Worm (Caenorhabditis elegans) whole organism, mixed stage, embryonic: ENCODE measurements around the gene T19C3.3.

ENCODE experiments used
- M03D4.4 ChIP-seq: sonication (generic microtip); optimal IDR thresholded peaks from 2 replicates; lab custom pipeline; 2017; ENCODE audit warnings: mild to moderate bottlenecking, missing genetic modification characterization, missing compliant biosample characterization
- bed-3 ChIP-seq: fragments of 200-800 bp; sonication (Bioruptor generic); optimal IDR thresholded peaks from 3 replicates; lab custom pipeline; 2018; ENCODE audit warnings: mild to moderate bottlenecking, missing genetic modification characterization, moderate library complexity, missing compliant biosample characterization
- blmp-1 ChIP-seq: fragments of 150-350 bp; optimal IDR thresholded peaks from 2 replicates; lab custom pipeline; 2014; ENCODE audit warnings: missing biosample characterization, missing genetic modification characterization
- ceh-83 ChIP-seq: fragments of 200-800 bp; sonication (Bioruptor generic); optimal IDR thresholded peaks from 2 replicates; lab custom pipeline; 2018; ENCODE audit warnings: mild to moderate bottlenecking, missing genetic modification characterization, missing compliant biosample characterization
- ces-1 ChIP-seq: fragments of 150-350 bp; optimal IDR thresholded peaks from 2 replicates; lab custom pipeline; 2014; ENCODE audit warnings: missing biosample characterization, missing genetic modification reagents, missing genetic modification characterization
- cnd-1 ChIP-seq: fragments of 200-800 bp; sonication (Bioruptor generic); optimal IDR thresholded peaks from 2 replicates; lab custom pipeline; 2018; ENCODE audit warnings: mild to moderate bottlenecking, missing genetic modification characterization, missing compliant biosample characterization
- drap-1 ChIP-seq: fragments of 200-800 bp; sonication (Bioruptor generic); optimal IDR thresholded peaks from 3 replicates; lab custom pipeline; 2018; ENCODE audit warnings: mild to moderate bottlenecking, missing genetic modification characterization, missing compliant biosample characterization
- elt-3 ChIP-seq: fragments of 150-350 bp; optimal IDR thresholded peaks from 2 replicates; lab custom pipeline; 2014; ENCODE audit warnings: missing biosample characterization, missing genetic modification characterization
- ham-2 ChIP-seq: fragments of 200-800 bp; sonication (Bioruptor generic); optimal IDR thresholded peaks from 2 replicates; lab custom pipeline; 2018; ENCODE audit warnings: mild to moderate bottlenecking, missing genetic modification characterization, missing compliant biosample characterization
- hlh-1 ChIP-seq: fragments of 150-350 bp; optimal IDR thresholded peaks from 2 replicates; lab custom pipeline; 2014; ENCODE audit warnings: missing biosample characterization, missing genetic modification reagents, missing genetic modification characterization
- lin-13 ChIP-seq: fragments of 150-350 bp; optimal IDR thresholded peaks from 2 replicates; lab custom pipeline; 2014; ENCODE audit warnings: missing biosample characterization, missing genetic modification characterization
- lsy-2 ChIP-seq: fragments of 150-350 bp; optimal IDR thresholded peaks from 2 replicates; lab custom pipeline; 2014; ENCODE audit warnings: missing biosample characterization, missing genetic modification characterization
- mab-5 ChIP-seq: fragments of 150-350 bp; optimal IDR thresholded peaks from 2 replicates; lab custom pipeline; 2014; ENCODE audit warnings: missing biosample characterization, missing genetic modification characterization
- mls-2 ChIP-seq: sonication (generic microtip); optimal IDR thresholded peaks from 2 replicates; lab custom pipeline; 2016; ENCODE audit warnings: mild to moderate bottlenecking, missing genetic modification characterization, moderate library complexity, missing compliant biosample characterization
- nhr-12 ChIP-seq: fragments of 150-350 bp; optimal IDR thresholded peaks from 2 replicates; lab custom pipeline; 2014; ENCODE audit warnings: missing biosample characterization, missing genetic modification characterization
- nhr-2 ChIP-seq: fragments of 150-350 bp; optimal IDR thresholded peaks from 2 replicates; lab custom pipeline; 2014; ENCODE audit warnings: missing biosample characterization, missing genetic modification characterization
- nhr-237 ChIP-seq: fragments of 150-350 bp; optimal IDR thresholded peaks from 2 replicates; lab custom pipeline; 2014; ENCODE audit warnings: missing biosample characterization, missing genetic modification characterization
- nhr-76 ChIP-seq: sonication (generic microtip); optimal IDR thresholded peaks from 2 replicates; lab custom pipeline; 2017; ENCODE audit warnings: missing biosample characterization, missing genetic modification characterization
- pha-4 ChIP-seq: fragments of 150-350 bp; optimal IDR thresholded peaks from 2 replicates; lab custom pipeline; 2018; ENCODE audit warnings: missing biosample characterization, missing genetic modification reagents, missing genetic modification characterization
- sptf-1 ChIP-seq: sonication (generic microtip); optimal IDR thresholded peaks from 2 replicates; lab custom pipeline; 2017; ENCODE audit warnings: mild to moderate bottlenecking, missing genetic modification characterization, moderate library complexity, missing compliant biosample characterization
- tbx-8 ChIP-seq: fragments of 200-800 bp; sonication (Bioruptor generic); optimal IDR thresholded peaks from 2 replicates; lab custom pipeline; 2018; ENCODE audit warnings: mild to moderate bottlenecking, missing genetic modification characterization, moderate library complexity, missing compliant biosample characterization
- unc-120 ChIP-seq: sonication (generic microtip); optimal IDR thresholded peaks from 2 replicates; lab custom pipeline; 2017; ENCODE audit warnings: missing genetic modification characterization, missing compliant biosample characterization; ENCODE audit not compliant: poor library complexity, severe bottlenecking
- unc-39 ChIP-seq: fragments of 150-350 bp; optimal IDR thresholded peaks from 2 replicates; lab custom pipeline; 2014; ENCODE audit warnings: missing biosample characterization, missing genetic modification characterization
- unc-62 ChIP-seq: fragments of 150-350 bp; optimal IDR thresholded peaks from 2 replicates; lab custom pipeline; 2014; ENCODE audit warnings: missing biosample characterization, missing genetic modification reagents, missing genetic modification characterization
- zip-8 ChIP-seq: fragments of 150-350 bp; optimal IDR thresholded peaks from 2 replicates; lab custom pipeline; 2014; ENCODE audit warnings: missing biosample characterization, missing genetic modification characterization
- ztf-11 ChIP-seq: fragments of 150-350 bp; optimal IDR thresholded peaks from 2 replicates; lab custom pipeline; 2014; ENCODE audit warnings: missing biosample characterization, missing genetic modification characterization

Gene T19C3.3

ce11 chrIII:614447-614846 lies at the start of gene T19C3.3:
T19C3.3 (minus strand) TSS chrIII:614547.
- TF ChIP-seq zip-8 (tag; lab: Kevin White, UChicago) (no peak), lsy-2 (no peak), lin-13 (tag; lab: Kevin White, UChicago) (no peak)

ce11 chrIII:658357-658756 lies 44.0 kb upstream of the T19C3.3 start, which contains the start of gene C09F5.1:
C09F5.1 (plus strand) TSS chrIII:658709.
- TF ChIP-seq ztf-11 (tag; lab: Kevin White, UChicago) = no peak
- TF ChIP-seq M03D4.4 (tag; lab: Kevin White, UChicago) = no peak
- TF ChIP-seq nhr-12 (tag; lab: Kevin White, UChicago) = no peak
- TF ChIP-seq blmp-1 (tag; lab: Kevin White, UChicago) = no peak
- no peak for TF ChIP-seq unc-120 (tag; lab: Kevin White, UChicago)
- no peak for TF ChIP-seq bed-3
- TF ChIP-seq lin-13 (tag; lab: Kevin White, UChicago) = no peak
- TF ChIP-seq hlh-1 (tag; lab: Kevin White, UChicago) = no peak
- no peak for TF ChIP-seq ceh-83 (GFP tag; lab: Kevin White, UChicago)
- no peak for TF ChIP-seq unc-39 (tag; lab: Kevin White, UChicago)
- no peak for TF ChIP-seq ces-1 (GFP tag; lab: Kevin White, UChicago)
- no peak for TF ChIP-seq drap-1 (GFP tag; lab: Kevin White, UChicago)
- TF ChIP-seq nhr-2 (tag; lab: Kevin White, UChicago) = no peak
- no peak for TF ChIP-seq elt-3 (tag; lab: Kevin White, UChicago)
- TF ChIP-seq tbx-8 (GFP tag; lab: Kevin White, UChicago) = no peak
- no peak for TF ChIP-seq mab-5 (tag; lab: Kevin White, UChicago)
- TF ChIP-seq, all 35 proteins: peak for 0

- no peak for TF ChIP-seq zip-8 (tag; lab: Kevin White, UChicago)
- TF ChIP-seq blmp-1 (tag; lab: Kevin White, UChicago) = peak; percentile 38
- TF ChIP-seq mls-2 = peak; percentile 7
- peak; percentile 54 for TF ChIP-seq ces-1 (GFP tag; lab: Kevin White, UChicago)
Observed at ce11 chrIII:657241-657640, 42.9 kb upstream of the T19C3.3 start.

- TF ChIP-seq mls-2 (no peak), blmp-1 (tag; lab: Kevin White, UChicago) (no peak), unc-62 (GFP tag; lab: Kevin White, UChicago) (no peak), ztf-11 (tag; lab: Kevin White, UChicago) (no peak), ham-2 (no peak), mab-5 (tag; lab: Kevin White, UChicago) (no peak), elt-3 (tag; lab: Kevin White, UChicago) (no peak)
Observed at ce11 chrIII:656660-657059, 42.3 kb upstream of the T19C3.3 start.

ce11 chrIII:654365-654764 lies 40.0 kb upstream of the T19C3.3 start:
- TF ChIP-seq elt-3 (tag; lab: Kevin White, UChicago) = no peak
- TF ChIP-seq zip-8 (tag; lab: Kevin White, UChicago) = no peak
- TF ChIP-seq mls-2 = peak; percentile 16
- TF ChIP-seq ham-2 = peak; percentile 54
- no peak for TF ChIP-seq blmp-1 (tag; lab: Kevin White, UChicago)
- no peak for TF ChIP-seq nhr-2 (tag; lab: Kevin White, UChicago)

- TF ChIP-seq nhr-237 (tag; lab: Kevin White, UChicago) (no peak), ham-2 (no peak), M03D4.4 (tag; lab: Kevin White, UChicago) (no peak), elt-3 (tag; lab: Kevin White, UChicago) (no peak), ceh-83 (GFP tag; lab: Kevin White, UChicago) (no peak), mls-2 (no peak), unc-120 (tag; lab: Kevin White, UChicago) (no peak), lsy-2 (no peak)
Observed at ce11 chrIII:651587-651986, 37.2 kb upstream of the T19C3.3 start.

- TF ChIP-seq nhr-76 (tag; lab: Kevin White, UChicago) = no peak
- no peak for TF ChIP-seq nhr-12 (tag; lab: Kevin White, UChicago)
- TF ChIP-seq unc-120 (tag; lab: Kevin White, UChicago) = no peak
- TF ChIP-seq cnd-1 (tag; lab: Kevin White, UChicago) = no peak
- no peak for TF ChIP-seq unc-39 (tag; lab: Kevin White, UChicago)
- no peak for TF ChIP-seq ceh-83 (GFP tag; lab: Kevin White, UChicago)
- TF ChIP-seq mab-5 (tag; lab: Kevin White, UChicago) = no peak
- TF ChIP-seq elt-3 (tag; lab: Kevin White, UChicago) = no peak
- no peak for TF ChIP-seq mls-2
- no peak for TF ChIP-seq pha-4 (tag; lab: Kevin White, UChicago)
- no peak for TF ChIP-seq sptf-1 (tag; lab: Kevin White, UChicago)
- TF ChIP-seq hlh-1 (tag; lab: Kevin White, UChicago) = no peak
- TF ChIP-seq bed-3 = no peak
- TF ChIP-seq tbx-8 (GFP tag; lab: Kevin White, UChicago) = no peak
- no peak for TF ChIP-seq M03D4.4 (tag; lab: Kevin White, UChicago)
- TF ChIP-seq, all 35 proteins: peak for 0
Observed at ce11 chrIII:650539-650938, 36.2 kb upstream of the T19C3.3 start.
